Fruit fly (Drosophila melanogaster) whole organism: ENCODE results near the gene Vps26.

Experiments used
- CG8478 ChIP-seq: fragments of >200 bp; optimal IDR thresholded peaks from 2 replicates; lab custom pipeline; 2018; ENCODE audit warnings: inconsistent platforms
- Dll ChIP-seq: fragments of >200 bp; optimal IDR thresholded peaks from 2 replicates; lab custom pipeline; 2017
- EcR ChIP-seq, 2 experiments: fragments of >200 bp; optimal IDR thresholded peaks; 2 replicates each; lab custom pipeline; 2017; ENCODE audit warnings: missing biosample characterization in 2 of 2, missing genetic modification characterization in 2 of 2, missing genetic modification reagents in 2 of 2
- pan ChIP-seq: fragments of >200 bp; optimal IDR thresholded peaks from 2 replicates; lab custom pipeline; 2017
- psq ChIP-seq: fragments of >200 bp; optimal IDR thresholded peaks from 2 replicates; lab custom pipeline; 2017

DNA sequence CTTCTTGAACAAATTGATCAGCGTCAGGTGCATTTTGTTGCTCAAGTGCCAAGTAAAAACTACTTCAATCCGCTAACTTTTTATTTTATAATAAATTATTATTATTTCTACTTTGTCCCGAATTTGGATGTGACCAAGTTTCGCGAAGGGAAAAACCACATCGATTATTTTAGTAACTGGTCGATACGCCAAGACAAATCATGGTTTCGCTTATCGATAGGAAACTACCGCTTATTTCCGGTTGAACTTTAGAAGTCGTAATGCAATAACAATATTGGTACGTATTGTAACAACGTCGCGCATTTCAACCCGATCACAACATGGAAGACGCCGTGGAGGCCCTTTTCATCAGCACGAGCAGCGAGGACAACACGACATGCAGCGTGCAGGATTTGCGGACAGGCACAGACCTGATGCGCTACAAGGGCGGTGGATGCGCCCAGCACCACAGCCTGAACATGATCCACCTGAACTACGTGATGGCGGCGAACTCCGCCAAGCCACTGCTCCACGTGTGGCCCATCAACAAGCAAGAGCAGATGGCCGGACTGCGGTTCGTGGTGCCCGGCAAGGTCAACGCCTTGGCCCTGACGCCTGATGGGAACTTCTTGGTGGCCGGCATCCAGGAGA is 3.6 kb downstream of the Vps26 start, which contains the start of the genes CG14817 and CG14805:
- no peak for TF ChIP-seq pan (lab: Kevin White, UChicago)
- TF ChIP-seq EcR (GFP tag; optimal IDR thresholded peaks at IDR 0.05; lab: Kevin White, UChicago): no peak
- TF ChIP-seq psq (lab: Kevin White, UChicago): no peak
- no peak for TF ChIP-seq Dll (lab: Kevin White, UChicago)
- TF ChIP-seq CG8478 (lab: Kevin White, UChicago): no peak
